Worm (Caenorhabditis elegans) whole organism, young adult: ENCODE results near the gene Y66D12A.11.

ENCODE experiments used
- ama-1 ChIP-seq, 3 experiments: fragments of 150-350 bp in 1 of 3; sonication (generic microtip) in 2 of 3; optimal IDR thresholded peaks; 2 replicates each; lab custom pipeline; 2014 to 2018; ENCODE audit warnings: missing biosample characterization in 2 of 3, missing genetic modification characterization in 2 of 3, missing genetic modification reagents in 2 of 3
- attf-3 ChIP-seq: fragments of 200-800 bp; sonication (Bioruptor generic); conservative IDR thresholded peaks from 2 replicates; pipeline ENCODE4 v1.3.6; 2022; ENCODE audit warnings: missing genetic modification reagents, missing genetic modification characterization, missing compliant biosample characterization
- mxl-1 ChIP-seq: sonication (generic microtip); optimal IDR thresholded peaks from 2 replicates; lab custom pipeline; 2016; ENCODE audit warnings: missing genetic modification characterization, missing compliant biosample characterization
- nhr-179 ChIP-seq: sonication (generic microtip); optimal IDR thresholded peaks from 2 replicates; lab custom pipeline; 2016; ENCODE audit warnings: mild to moderate bottlenecking, missing genetic modification characterization, missing compliant biosample characterization
- nhr-80 ChIP-seq: sonication (generic microtip); optimal IDR thresholded peaks from 2 replicates; lab custom pipeline; 2016; ENCODE audit warnings: missing genetic modification characterization, missing compliant biosample characterization
- nhr-90 ChIP-seq: sonication (generic microtip); optimal IDR thresholded peaks from 2 replicates; lab custom pipeline; 2016; ENCODE audit warnings: missing genotype, mild to moderate bottlenecking, missing genetic modification characterization, missing compliant biosample characterization
- pha-4 ChIP-seq: fragments of 150-350 bp; sonication (generic microtip); optimal IDR thresholded peaks from 2 replicates; lab custom pipeline; 2014; ENCODE audit warnings: missing biosample characterization, missing genetic modification reagents, missing genetic modification characterization
- repo-1 ChIP-seq: sonication (generic microtip); optimal IDR thresholded peaks from 2 replicates; lab custom pipeline; 2017; ENCODE audit warnings: mild to moderate bottlenecking, missing genetic modification characterization, missing compliant biosample characterization
- snpc-4 ChIP-seq, 5 experiments: fragments of 150-350 bp in 1 of 5; sonication (generic microtip) in 4 of 5; optimal IDR thresholded peaks; 2 replicates each; lab custom pipeline; 2014 to 2018; ENCODE audit warnings: missing genetic modification characterization in 5 of 5, missing biosample characterization in 3 of 5, antibody characterized with exemption in 2 of 5, mild to moderate bottlenecking in 2 of 5, missing compliant biosample characterization in 2 of 5, missing genotype in 2 of 5, moderate library complexity in 2 of 5, missing genetic modification reagents in 1 of 5

DNA sequence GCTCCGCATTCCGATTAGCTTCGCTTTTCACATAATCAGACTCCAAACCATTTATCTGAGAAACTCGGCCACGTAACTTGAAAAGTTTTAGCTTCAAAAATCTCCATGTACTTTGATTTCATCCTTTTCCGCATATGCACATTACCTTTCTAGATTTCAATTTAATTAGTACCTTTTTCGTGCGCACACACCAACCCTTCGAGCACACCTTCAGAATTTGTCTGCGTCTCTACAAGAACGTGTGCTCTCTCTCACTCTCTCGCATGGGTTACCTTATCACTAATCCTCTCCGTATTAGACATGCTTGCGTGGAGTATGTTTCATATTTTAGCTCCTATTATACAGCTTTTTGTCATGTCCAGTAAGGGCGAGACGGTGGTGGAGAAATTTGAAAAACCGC lies 46.3 kb downstream of the Y66D12A.11 start, which contains the start of gene Y66D12A.30:
- TF ChIP-seq nhr-90 (tag; lab: Kevin White, UChicago) (no peak), nhr-179 (no peak), ama-1 (optimal IDR thresholded peaks at IDR 0.05; lab: Kevin White, UChicago) (no peak), ama-1 (GFP tag; optimal IDR thresholded peaks at IDR 0.05; lab: Kevin White, UChicago) (no peak), pha-4 (tag; lab: Kevin White, UChicago) (no peak), attf-3 (GFP tag; lab: Robert Waterston, UW) (no peak), mxl-1 (tag; lab: Kevin White, UChicago) (no peak), repo-1 (tag; lab: Kevin White, UChicago) (no peak), snpc-4 (GFP tag; optimal IDR thresholded peaks at IDR 0.05; lab: Kevin White, UChicago) (no peak), snpc-4 (tag; optimal IDR thresholded peaks at IDR 0.05; lab: Kevin White, UChicago) (no peak), nhr-80 (tag; lab: Kevin White, UChicago) (no peak)
